Fruit fly (Drosophila melanogaster) whole organism, embryonic: Measurements from ENCODE around the gene Actn.
A peak's percentile ranks its signal among the peaks of the same experiment; 100 is the strongest.

ENCODE experiments used
- Atf-2 ChIP-seq: fragments of 200-800 bp; sonication (Bioruptor generic); optimal IDR thresholded peaks from 2 replicates; lab custom pipeline; 2016; ENCODE audit warnings: missing biosample characterization, missing genetic modification characterization
- CG11247 ChIP-seq: fragments of 200-800 bp; sonication (Bioruptor generic); IDR thresholded peaks from 2 replicates; pipeline ENCODE4 v1.3.6; 2022; ENCODE audit warnings: missing biosample characterization, missing genetic modification characterization
- CG12219 ChIP-seq: fragments of 200-800 bp; sonication (Bioruptor generic); optimal IDR thresholded peaks from 3 replicates; lab custom pipeline; 2018; ENCODE audit warnings: missing biosample characterization, mild to moderate bottlenecking, missing genetic modification characterization
- CG12659 ChIP-seq: fragments of 200-800 bp; sonication (Bioruptor generic); optimal IDR thresholded peaks from 3 replicates; lab custom pipeline; 2017; ENCODE audit warnings: mild to moderate bottlenecking, missing biosample characterization, missing genetic modification reagents, missing genetic modification characterization
- CG13894 ChIP-seq: fragments of 200-800 bp; sonication (Bioruptor generic); optimal IDR thresholded peaks from 3 replicates; lab custom pipeline; 2018; ENCODE audit warnings: missing biosample characterization, mild to moderate bottlenecking, missing genetic modification characterization, moderate library complexity
- CG14050 ChIP-seq: fragments of 200-800 bp; sonication (Bioruptor generic); IDR thresholded peaks from 3 replicates; pipeline ENCODE4 v1.3.6; 2022; ENCODE audit warnings: missing biosample characterization, missing genetic modification characterization
- CG15479 ChIP-seq: fragments of 200-800 bp; sonication (Bioruptor generic); optimal IDR thresholded peaks from 3 replicates; lab custom pipeline; 2019; ENCODE audit warnings: missing biosample characterization, mild to moderate bottlenecking, missing genetic modification characterization, moderate library complexity
- CG16813 ChIP-seq: fragments of 200-800 bp; sonication (Bioruptor generic); IDR thresholded peaks from 3 replicates; pipeline ENCODE4 v1.3.6; 2022; ENCODE audit warnings: missing biosample characterization, missing genetic modification characterization; ENCODE audit not compliant: partially characterized antibody
- CG17385 ChIP-seq: fragments of 200-800 bp; sonication (Bioruptor generic); optimal IDR thresholded peaks from 3 replicates; lab custom pipeline; 2018; ENCODE audit warnings: missing biosample characterization, mild to moderate bottlenecking, missing genetic modification characterization
- CG17568 ChIP-seq: fragments of 200-800 bp; sonication (Bioruptor generic); optimal IDR thresholded peaks from 2 replicates; lab custom pipeline; 2018; ENCODE audit warnings: missing biosample characterization, mild to moderate bottlenecking, missing genetic modification characterization, moderate library complexity
- CG17912 ChIP-seq: fragments of 200-800 bp; sonication (Bioruptor generic); optimal IDR thresholded peaks from 2 replicates; lab custom pipeline; 2018; ENCODE audit warnings: missing biosample characterization, mild to moderate bottlenecking, missing genetic modification characterization
- CG2712 ChIP-seq: fragments of 200-800 bp; optimal IDR thresholded peaks from 3 replicates; lab custom pipeline; 2019; ENCODE audit warnings: missing biosample characterization, mild to moderate bottlenecking, missing genetic modification characterization, moderate library complexity
- CG30431 ChIP-seq: fragments of 200-800 bp; sonication (Bioruptor generic); optimal IDR thresholded peaks from 2 replicates; lab custom pipeline; 2017; ENCODE audit warnings: missing biosample characterization, missing genetic modification characterization
- CG3995 ChIP-seq: fragments of 200-800 bp; sonication (Bioruptor generic); optimal IDR thresholded peaks from 3 replicates; lab custom pipeline; 2016; ENCODE audit warnings: missing biosample characterization, missing genetic modification characterization
- CG4854 ChIP-seq: fragments of 200-800 bp; sonication (Bioruptor generic); optimal IDR thresholded peaks from 2 replicates; lab custom pipeline; 2016; ENCODE audit warnings: missing biosample characterization, missing genetic modification characterization, inconsistent platforms
- CG5953 ChIP-seq: fragments of 200-800 bp; sonication (Bioruptor generic); IDR thresholded peaks from 2 replicates; pipeline ENCODE4 v1.3.6; 2022; ENCODE audit warnings: missing biosample characterization, missing genetic modification characterization
- CG6765 ChIP-seq: fragments of 200-800 bp; sonication (Bioruptor generic); optimal IDR thresholded peaks from 3 replicates; lab custom pipeline; 2017; ENCODE audit warnings: missing biosample characterization, mild to moderate bottlenecking, missing genetic modification characterization
- CG8478 ChIP-seq: fragments of >200 bp; optimal IDR thresholded peaks from 2 replicates; lab custom pipeline; 2018
- CG9437 ChIP-seq: fragments of 200-800 bp; sonication (Bioruptor generic); optimal IDR thresholded peaks from 2 replicates; lab custom pipeline; 2018; ENCODE audit warnings: missing biosample characterization, mild to moderate bottlenecking, missing genetic modification characterization
- Dll ChIP-seq: fragments of 200-800 bp; sonication (Bioruptor generic); IDR thresholded peaks from 4 replicates; pipeline ENCODE4 v1.3.6; 2022; ENCODE audit warnings: missing biosample characterization, missing genetic modification characterization; ENCODE audit not compliant: partially characterized antibody
- Doc3 ChIP-seq: fragments of 200-800 bp; sonication (Bioruptor generic); IDR thresholded peaks from 3 replicates; pipeline ENCODE4 v1.3.6; 2022; ENCODE audit warnings: missing biosample characterization, missing genetic modification characterization; ENCODE audit not compliant: partially characterized antibody
- Ets97D ChIP-seq: fragments of 200-800 bp; sonication (Bioruptor generic); optimal IDR thresholded peaks from 3 replicates; lab custom pipeline; 2016; ENCODE audit warnings: missing biosample characterization, missing genetic modification characterization
- HHEX ChIP-seq: fragments of 200-800 bp; sonication (Bioruptor generic); optimal IDR thresholded peaks from 3 replicates; lab custom pipeline; 2017; ENCODE audit warnings: missing biosample characterization, mild to moderate bottlenecking, missing genetic modification characterization, missing genetic modification reagents
- Hmr ChIP-seq: fragments of 200-800 bp; sonication (Bioruptor generic); optimal IDR thresholded peaks from 3 replicates; lab custom pipeline; 2017; ENCODE audit warnings: mild to moderate bottlenecking, missing biosample characterization, missing genetic modification reagents, missing genetic modification characterization
- Mad ChIP-seq: fragments of 200-800 bp; sonication (Bioruptor generic); optimal IDR thresholded peaks from 2 replicates; lab custom pipeline; 2016; ENCODE audit warnings: missing biosample characterization, missing genetic modification characterization
- Max ChIP-seq: fragments of 200-800 bp; sonication (Bioruptor generic); optimal IDR thresholded peaks from 2 replicates; lab custom pipeline; 2016; ENCODE audit warnings: missing biosample characterization, mild to moderate bottlenecking, missing genetic modification characterization
- Oli ChIP-seq: fragments of 200-800 bp; sonication (Bioruptor generic); optimal IDR thresholded peaks from 2 replicates; lab custom pipeline; 2018; ENCODE audit warnings: missing biosample characterization, mild to moderate bottlenecking, missing genetic modification characterization, moderate library complexity
- PHDP ChIP-seq: fragments of 200-800 bp; sonication (Bioruptor generic); optimal IDR thresholded peaks from 3 replicates; lab custom pipeline; 2018; ENCODE audit warnings: missing biosample characterization, mild to moderate bottlenecking, missing genetic modification characterization, moderate library complexity
- Ptx1 ChIP-seq: fragments of 200-800 bp; sonication (Bioruptor generic); IDR thresholded peaks from 2 replicates; pipeline ENCODE4 v1.3.6; 2022; ENCODE audit warnings: missing biosample characterization, missing genetic modification characterization
- Six4 ChIP-seq: fragments of 200-800 bp; sonication (Bioruptor generic); optimal IDR thresholded peaks from 2 replicates; lab custom pipeline; 2016; ENCODE audit warnings: missing biosample characterization, missing genetic modification characterization
- Xrp1 ChIP-seq: fragments of 200-800 bp; sonication (Bioruptor generic); IDR thresholded peaks from 2 replicates; pipeline ENCODE4 v1.3.6; 2022; ENCODE audit warnings: missing biosample characterization, missing genetic modification characterization
- YL-1 ChIP-seq: fragments of 200-800 bp; sonication (Bioruptor generic); optimal IDR thresholded peaks from 3 replicates; lab custom pipeline; 2017; ENCODE audit warnings: missing biosample characterization, mild to moderate bottlenecking, missing genetic modification characterization
- amos ChIP-seq: fragments of 200-800 bp; sonication (Bioruptor generic); IDR thresholded peaks from 2 replicates; pipeline ENCODE4 v1.3.6; 2022; ENCODE audit warnings: missing biosample characterization, missing genetic modification characterization; ENCODE audit not compliant: partially characterized antibody
- aop ChIP-seq: fragments of 200-800 bp; sonication (Bioruptor generic); IDR thresholded peaks from 2 replicates; pipeline ENCODE4 v1.3.6; 2022; ENCODE audit warnings: missing biosample characterization, missing genetic modification characterization
- ash1 ChIP-seq: fragments of 200-800 bp; sonication (Bioruptor generic); optimal IDR thresholded peaks from 2 replicates; lab custom pipeline; 2018; ENCODE audit warnings: missing biosample characterization, mild to moderate bottlenecking, missing genetic modification characterization
- cad ChIP-seq: fragments of >200 bp; optimal IDR thresholded peaks from 2 replicates; lab custom pipeline; 2017; ENCODE audit warnings: missing biosample characterization, missing genetic modification characterization
- dysf ChIP-seq: fragments of 200-800 bp; sonication (Bioruptor generic); IDR thresholded peaks from 3 replicates; pipeline ENCODE4 v1.3.6; 2022; ENCODE audit warnings: missing biosample characterization, missing genetic modification characterization
- gfzf ChIP-seq: fragments of 200-800 bp; sonication (Bioruptor generic); optimal IDR thresholded peaks from 2 replicates; lab custom pipeline; 2016; ENCODE audit warnings: missing biosample characterization, mild to moderate bottlenecking, missing genetic modification characterization, moderate library complexity
- h ChIP-seq: fragments of >200 bp; optimal IDR thresholded peaks from 2 replicates; lab custom pipeline; 2017
- hbn ChIP-seq: fragments of 200-800 bp; sonication (Bioruptor generic); IDR thresholded peaks from 2 replicates; pipeline ENCODE4 v1.3.6; 2022; ENCODE audit warnings: missing biosample characterization, missing genetic modification characterization; ENCODE audit not compliant: partially characterized antibody
- jumu ChIP-seq: fragments of 200-800 bp; sonication (Bioruptor generic); optimal IDR thresholded peaks from 3 replicates; lab custom pipeline; 2016; ENCODE audit warnings: missing biosample characterization, missing genetic modification characterization
- kni ChIP-seq: fragments of 200-800 bp; sonication (Bioruptor generic); optimal IDR thresholded peaks from 3 replicates; lab custom pipeline; 2017; ENCODE audit warnings: mild to moderate bottlenecking, missing biosample characterization, missing genetic modification reagents, missing genetic modification characterization
- lov ChIP-seq, 2 experiments: fragments of 200-800 bp in 1 of 2; fragments of >200 bp in 1 of 2; sonication (Bioruptor generic) in 1 of 2; IDR thresholded peaks in 1 of 2; optimal IDR thresholded peaks in 1 of 2; 2 replicates in 1 of 2; 3 replicates in 1 of 2; pipeline versions ENCODE4 v1.3.6 to Lab custom; 2017 to 2022; ENCODE audit warnings: missing biosample characterization in 1 of 2, missing genetic modification characterization in 1 of 2
- mirr ChIP-seq: fragments of 200-800 bp; sonication (Bioruptor generic); optimal IDR thresholded peaks from 3 replicates; lab custom pipeline; 2018; ENCODE audit warnings: missing biosample characterization, mild to moderate bottlenecking, missing genetic modification characterization
- rib ChIP-seq: fragments of 200-800 bp; sonication (Bioruptor generic); IDR thresholded peaks from 2 replicates; pipeline ENCODE4 v1.3.6; 2022; ENCODE audit warnings: missing biosample characterization, missing genetic modification characterization
- row ChIP-seq: fragments of 200-800 bp; sonication (Bioruptor generic); IDR thresholded peaks from 3 replicates; pipeline ENCODE4 v1.3.6; 2022; ENCODE audit warnings: missing biosample characterization, missing genetic modification characterization
- slou ChIP-seq: fragments of 200-800 bp; sonication (Bioruptor generic); optimal IDR thresholded peaks from 3 replicates; lab custom pipeline; 2016; ENCODE audit warnings: missing biosample characterization, missing genetic modification characterization
- sob ChIP-seq: fragments of 200-800 bp; sonication (Bioruptor generic); IDR thresholded peaks from 2 replicates; pipeline ENCODE4 v1.3.6; 2022; ENCODE audit warnings: missing biosample characterization, missing genetic modification characterization
- vfl ChIP-seq: fragments of 200-800 bp; sonication (Bioruptor generic); optimal IDR thresholded peaks from 2 replicates; lab custom pipeline; 2016; ENCODE audit warnings: missing biosample characterization, missing genetic modification characterization
- vvl ChIP-seq: fragments of 200-800 bp; sonication (Bioruptor generic); IDR thresholded peaks from 2 replicates; pipeline ENCODE4 v1.3.6; 2022; ENCODE audit warnings: missing biosample characterization, missing genetic modification characterization
- zfh1 ChIP-seq: fragments of 200-800 bp; sonication (Bioruptor generic); IDR thresholded peaks from 3 replicates; pipeline ENCODE4 v1.3.6; 2022; ENCODE audit warnings: missing biosample characterization, missing genetic modification characterization

The Actn gene

dm6 chrX:2083109-2083508 lies 41.0 kb upstream of the Actn start (continued):
- peak; percentile 28; the same call in 1 of the 3 replicates for TF ChIP-seq CG14050 (GFP tag; lab: Robert Waterston, UW)
- TF ChIP-seq ash1: peak; percentile 35
- TF ChIP-seq CG15479 (GFP tag; lab: Kevin White, UChicago): no peak
- TF ChIP-seq CG11247: peak; percentile 66
- TF ChIP-seq amos (GFP tag; lab: Robert Waterston, UW): no peak
- TF ChIP-seq CG8478 (lab: Kevin White, UChicago): no peak
- TF ChIP-seq CG17385 (GFP tag; lab: Kevin White, UChicago): peak; percentile 33
- peak; percentile 71 for TF ChIP-seq row (GFP tag; lab: Robert Waterston, UW)
- no peak for TF ChIP-seq CG5953
- TF ChIP-seq CG30431 (GFP tag; lab: Kevin White, UChicago): peak; percentile 23
- TF ChIP-seq CG4854: peak; percentile 0
- TF ChIP-seq Hmr: peak; percentile 57
- TF ChIP-seq hbn (GFP tag; lab: Robert Waterston, UW): no peak
- no peak for TF ChIP-seq CG17912 (GFP tag; lab: Kevin White, UChicago)
- no peak for TF ChIP-seq CG17568 (GFP tag; lab: Kevin White, UChicago)
- peak; percentile 75 for TF ChIP-seq dysf
- no peak for TF ChIP-seq CG16813
- no peak for TF ChIP-seq CG6765 (GFP tag; lab: Kevin White, UChicago)
- TF ChIP-seq CG12219 (GFP tag; lab: Kevin White, UChicago): peak; percentile 14
- TF ChIP-seq vvl: peak; percentile 55
- TF ChIP-seq gfzf (GFP tag; lab: Kevin White, UChicago): no peak
- no peak for TF ChIP-seq aop (GFP tag; lab: Robert Waterston, UW)
- TF ChIP-seq rib (GFP tag; lab: Robert Waterston, UW): peak; percentile 77
- TF ChIP-seq Mad: peak; percentile 11
- TF ChIP-seq Xrp1 (GFP tag; lab: Robert Waterston, UW): peak; percentile 65
- peak; percentile 12 for TF ChIP-seq Atf-2
- TF ChIP-seq slou (GFP tag; lab: Kevin White, UChicago): no peak
- peak; percentile 58 for TF ChIP-seq HHEX (GFP tag; lab: Kevin White, UChicago)
- TF ChIP-seq Six4 (GFP tag; lab: Kevin White, UChicago): no peak
- TF ChIP-seq CG9437 (GFP tag; lab: Kevin White, UChicago): no peak
- peak; percentile 18 for TF ChIP-seq CG2712 (tag; lab: Kevin White, UChicago)
- no peak for TF ChIP-seq Dll (GFP tag; lab: Robert Waterston, UW)
- no peak for TF ChIP-seq Ets97D (GFP tag; lab: Kevin White, UChicago)
- TF ChIP-seq Max (GFP tag; lab: Kevin White, UChicago): no peak
- peak; percentile 64 for TF ChIP-seq Ptx1 (GFP tag; lab: Robert Waterston, UW)
- peak; percentile 17 for TF ChIP-seq Oli (tag; lab: Kevin White, UChicago)
- TF ChIP-seq CG3995: peak; percentile 38
- no peak for TF ChIP-seq Doc3 (GFP tag; lab: Robert Waterston, UW)
- TF ChIP-seq zfh1 (GFP tag; lab: Robert Waterston, UW): peak; percentile 33; the same call in 1 of the 3 replicates
- TF ChIP-seq sob: peak; percentile 77
- TF ChIP-seq h (lab: Kevin White, UChicago): no peak
- no peak for TF ChIP-seq YL-1
- peak; percentile 68 for TF ChIP-seq mirr (GFP tag; lab: Kevin White, UChicago)
- no peak for TF ChIP-seq lov (optimal IDR thresholded peaks at IDR 0.05; lab: Kevin White, UChicago)
- no peak for TF ChIP-seq lov (GFP tag; IDR thresholded peaks at IDR 0.05; lab: Robert Waterston, UW)
- no peak for TF ChIP-seq cad (GFP tag; lab: Kevin White, UChicago)
- TF ChIP-seq CG13894: peak; percentile 14
- TF ChIP-seq PHDP (tag; lab: Kevin White, UChicago): peak; percentile 62
- peak; percentile 2 for TF ChIP-seq jumu
- no peak for TF ChIP-seq kni (GFP tag; lab: Kevin White, UChicago)
- peak; percentile 11 for TF ChIP-seq CG12659 (GFP tag; lab: Kevin White, UChicago)
- TF ChIP-seq vfl: peak; percentile 28
